Worm (Caenorhabditis elegans): ENCODE data around the gene sos-1.

DNA sequence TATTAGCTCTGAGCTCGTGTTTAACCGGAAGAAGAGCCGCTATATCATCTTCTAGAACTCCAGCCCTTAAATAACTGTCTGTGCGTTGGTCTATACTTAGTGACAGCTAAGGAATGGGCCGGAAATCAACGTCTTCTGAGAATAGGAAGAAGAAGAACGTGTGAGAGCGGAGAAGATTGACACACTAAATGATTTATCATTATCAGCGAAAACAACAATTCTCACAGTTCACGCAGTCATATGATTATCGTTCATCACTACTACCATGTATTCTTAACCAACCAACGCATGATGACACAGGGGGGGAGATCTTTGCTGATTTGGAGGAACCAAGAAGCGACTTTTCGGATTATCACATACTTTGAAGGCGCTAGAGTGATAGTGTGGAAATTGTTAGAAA is 24.8 kb downstream of the sos-1 start:
- no peak for TF ChIP-seq pqm-1 (tag; optimal IDR thresholded peaks at IDR 0.05)
- TF ChIP-seq nhr-11 (tag; optimal IDR thresholded peaks at IDR 0.05), result no peak
- TF ChIP-seq lin-39 (tag; optimal IDR thresholded peaks at IDR 0.05), result no peak
- TF ChIP-seq ceh-28 (tag; optimal IDR thresholded peaks at IDR 0.05), result no peak
- no peak for TF ChIP-seq nhr-76 (tag; optimal IDR thresholded peaks at IDR 0.05)
- TF ChIP-seq nhr-28 (tag; optimal IDR thresholded peaks at IDR 0.05), result no peak
- no peak for TF ChIP-seq unc-62 (GFP tag; optimal IDR thresholded peaks at IDR 0.05)
- no peak for TF ChIP-seq pha-4 (tag; optimal IDR thresholded peaks at IDR 0.05)
- TF ChIP-seq lin-15B (tag; optimal IDR thresholded peaks at IDR 0.05), result no peak
- no peak for TF ChIP-seq nfya-1 (tag; optimal IDR thresholded peaks at IDR 0.05; ENCODE audit: insufficient read depth)
- TF ChIP-seq aly-2 (tag; optimal IDR thresholded peaks at IDR 0.05), result no peak
- no peak for TF ChIP-seq daf-12 (tag; optimal IDR thresholded peaks at IDR 0.05)
